Worm (Caenorhabditis elegans) whole organism, mixed stage, embryonic: ENCODE measurements around the gene nex-3.

Experiments
- M03D4.4 ChIP-seq: sonication (generic microtip); optimal IDR thresholded peaks from 2 replicates; lab custom pipeline; 2017; ENCODE audit warnings: mild to moderate bottlenecking, missing genetic modification characterization, missing compliant biosample characterization
- blmp-1 ChIP-seq: fragments of 150-350 bp; optimal IDR thresholded peaks from 2 replicates; lab custom pipeline; 2014; ENCODE audit warnings: missing biosample characterization, missing genetic modification characterization
- ceh-39 ChIP-seq: fragments of 150-350 bp; optimal IDR thresholded peaks from 2 replicates; lab custom pipeline; 2014; ENCODE audit warnings: missing biosample characterization, missing genetic modification characterization
- ceh-43 ChIP-seq: fragments of 200-800 bp; sonication (Bioruptor generic); optimal IDR thresholded peaks from 2 replicates; lab custom pipeline; 2018; ENCODE audit warnings: mild to moderate bottlenecking, missing genetic modification characterization, moderate library complexity, missing compliant biosample characterization
- ceh-83 ChIP-seq: fragments of 200-800 bp; sonication (Bioruptor generic); optimal IDR thresholded peaks from 2 replicates; lab custom pipeline; 2018; ENCODE audit warnings: mild to moderate bottlenecking, missing genetic modification characterization, missing compliant biosample characterization
- ces-1 ChIP-seq: fragments of 150-350 bp; optimal IDR thresholded peaks from 2 replicates; lab custom pipeline; 2014; ENCODE audit warnings: missing biosample characterization, missing genetic modification reagents, missing genetic modification characterization
- drap-1 ChIP-seq: fragments of 200-800 bp; sonication (Bioruptor generic); optimal IDR thresholded peaks from 3 replicates; lab custom pipeline; 2018; ENCODE audit warnings: mild to moderate bottlenecking, missing genetic modification characterization, missing compliant biosample characterization
- elt-1 ChIP-seq: sonication (generic microtip); optimal IDR thresholded peaks from 2 replicates; lab custom pipeline; 2017; ENCODE audit warnings: missing genetic modification characterization, mild to moderate bottlenecking, missing compliant biosample characterization, antibody characterized with exemption, moderate library complexity, borderline replicate concordance; ENCODE audit not compliant: insufficient read depth
- elt-3 ChIP-seq: fragments of 150-350 bp; optimal IDR thresholded peaks from 2 replicates; lab custom pipeline; 2014; ENCODE audit warnings: missing biosample characterization, missing genetic modification characterization
- ham-2 ChIP-seq: fragments of 200-800 bp; sonication (Bioruptor generic); optimal IDR thresholded peaks from 2 replicates; lab custom pipeline; 2018; ENCODE audit warnings: mild to moderate bottlenecking, missing genetic modification characterization, missing compliant biosample characterization
- hlh-1 ChIP-seq: fragments of 150-350 bp; optimal IDR thresholded peaks from 2 replicates; lab custom pipeline; 2014; ENCODE audit warnings: missing biosample characterization, missing genetic modification reagents, missing genetic modification characterization
- lin-32 ChIP-seq: fragments of 200-800 bp; sonication (Bioruptor generic); optimal IDR thresholded peaks from 2 replicates; lab custom pipeline; 2018; ENCODE audit warnings: mild to moderate bottlenecking, missing genetic modification characterization, missing compliant biosample characterization
- lsy-2 ChIP-seq: fragments of 150-350 bp; optimal IDR thresholded peaks from 2 replicates; lab custom pipeline; 2014; ENCODE audit warnings: missing biosample characterization, missing genetic modification characterization
- mab-5 ChIP-seq: fragments of 150-350 bp; optimal IDR thresholded peaks from 2 replicates; lab custom pipeline; 2014; ENCODE audit warnings: missing biosample characterization, missing genetic modification characterization
- mls-2 ChIP-seq: sonication (generic microtip); optimal IDR thresholded peaks from 2 replicates; lab custom pipeline; 2016; ENCODE audit warnings: mild to moderate bottlenecking, missing genetic modification characterization, moderate library complexity, missing compliant biosample characterization
- nhr-2 ChIP-seq: fragments of 150-350 bp; optimal IDR thresholded peaks from 2 replicates; lab custom pipeline; 2014; ENCODE audit warnings: missing biosample characterization, missing genetic modification characterization
- nhr-237 ChIP-seq: fragments of 150-350 bp; optimal IDR thresholded peaks from 2 replicates; lab custom pipeline; 2014; ENCODE audit warnings: missing biosample characterization, missing genetic modification characterization
- nhr-28 ChIP-seq: fragments of 150-350 bp; optimal IDR thresholded peaks from 2 replicates; lab custom pipeline; 2014; ENCODE audit warnings: missing biosample characterization, missing genetic modification characterization
- nhr-76 ChIP-seq: sonication (generic microtip); optimal IDR thresholded peaks from 2 replicates; lab custom pipeline; 2017; ENCODE audit warnings: missing biosample characterization, missing genetic modification characterization
- pha-4 ChIP-seq: fragments of 150-350 bp; optimal IDR thresholded peaks from 2 replicates; lab custom pipeline; 2018; ENCODE audit warnings: missing biosample characterization, missing genetic modification reagents, missing genetic modification characterization
- sem-2 ChIP-seq: fragments of 200-800 bp; sonication (Bioruptor generic); optimal IDR thresholded peaks from 2 replicates; lab custom pipeline; 2018; ENCODE audit warnings: mild to moderate bottlenecking, missing genetic modification characterization, missing compliant biosample characterization
- snpc-4 ChIP-seq: fragments of 150-350 bp; optimal IDR thresholded peaks from 2 replicates; lab custom pipeline; 2014; ENCODE audit warnings: missing biosample characterization, missing genetic modification characterization
- sptf-1 ChIP-seq: sonication (generic microtip); optimal IDR thresholded peaks from 2 replicates; lab custom pipeline; 2017; ENCODE audit warnings: mild to moderate bottlenecking, missing genetic modification characterization, moderate library complexity, missing compliant biosample characterization
- unc-120 ChIP-seq: sonication (generic microtip); optimal IDR thresholded peaks from 2 replicates; lab custom pipeline; 2017; ENCODE audit warnings: missing genetic modification characterization, missing compliant biosample characterization; ENCODE audit not compliant: poor library complexity, severe bottlenecking
- unc-62 ChIP-seq: fragments of 150-350 bp; optimal IDR thresholded peaks from 2 replicates; lab custom pipeline; 2014; ENCODE audit warnings: missing biosample characterization, missing genetic modification reagents, missing genetic modification characterization
- zip-8 ChIP-seq: fragments of 150-350 bp; optimal IDR thresholded peaks from 2 replicates; lab custom pipeline; 2014; ENCODE audit warnings: missing biosample characterization, missing genetic modification characterization
- ztf-11 ChIP-seq: fragments of 150-350 bp; optimal IDR thresholded peaks from 2 replicates; lab custom pipeline; 2014; ENCODE audit warnings: missing biosample characterization, missing genetic modification characterization

The nex-3 gene

DNA sequence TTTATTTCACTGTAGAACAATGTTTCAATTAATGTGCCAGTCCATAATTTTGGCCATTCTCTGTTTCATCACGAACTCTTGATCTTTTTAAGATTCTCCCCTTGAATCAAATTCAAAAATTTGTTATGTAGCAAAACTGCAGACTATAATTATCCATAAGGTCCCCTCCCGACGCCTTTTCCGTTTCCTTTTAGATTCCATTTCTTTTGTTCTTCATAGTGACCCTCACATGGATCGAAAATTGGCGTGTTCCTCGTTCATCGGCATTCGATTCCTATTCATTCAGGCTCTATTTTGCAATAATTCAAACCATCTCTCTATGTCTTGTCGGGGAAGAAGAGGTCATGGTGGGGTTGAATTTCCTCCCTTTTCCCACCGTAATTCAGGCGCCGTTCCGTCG is 2.6 kb downstream of the nex-3 start:
- peak; percentile 96 for TF ChIP-seq ceh-43
- TF ChIP-seq nhr-28 (tag; lab: Kevin White, UChicago), result no peak
- TF ChIP-seq, all 35 proteins: peak for 1

DNA sequence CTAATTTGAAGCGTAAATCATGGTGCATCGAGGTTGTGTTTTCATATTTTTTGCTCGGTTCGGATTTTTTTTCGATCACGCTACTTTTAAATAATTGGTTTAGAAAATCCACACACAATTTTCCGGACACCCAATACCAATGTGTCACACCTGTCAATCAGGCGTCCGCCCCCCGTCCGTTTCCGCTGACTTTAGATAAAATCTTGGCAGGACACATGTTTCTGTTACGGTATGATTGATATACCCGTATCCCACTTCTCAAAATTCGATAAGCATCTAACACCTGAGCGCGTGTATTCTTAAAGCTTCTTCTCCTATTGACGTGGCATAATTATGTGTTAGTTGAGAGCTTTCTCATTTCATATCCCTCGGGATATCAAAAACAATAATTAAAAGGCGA is 6.1 kb downstream of the nex-3 start:
- TF ChIP-seq ces-1, result no peak
- peak; percentile 67 for TF ChIP-seq elt-1 (tag; lab: Kevin White, UChicago)
- TF ChIP-seq ceh-43, result peak; percentile 77
- peak; percentile 80 for TF ChIP-seq unc-62
- peak; percentile 18 for TF ChIP-seq nhr-2

DNA sequence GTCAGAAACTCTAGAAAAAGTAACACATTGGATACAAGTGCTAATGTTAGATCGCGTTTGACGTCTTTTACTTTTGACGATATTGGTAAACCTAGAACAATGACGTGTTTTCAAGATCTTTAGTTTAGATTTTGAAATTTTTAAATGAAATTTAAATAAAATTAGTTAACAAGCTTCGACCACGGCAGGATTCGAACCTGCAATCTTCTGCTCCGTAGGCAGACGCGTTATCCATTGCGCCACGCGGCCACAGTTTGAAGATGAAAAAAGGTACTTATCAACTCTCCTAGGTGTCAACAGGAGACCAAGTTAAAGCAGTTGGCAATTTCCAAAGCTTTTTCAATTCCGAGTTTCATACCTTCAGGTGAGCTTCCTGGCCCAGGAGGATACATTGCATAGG is 7.5 kb downstream of the nex-3 start:
- TF ChIP-seq ceh-43 (no peak), ztf-11 (tag; lab: Kevin White, UChicago) (no peak), blmp-1 (tag; lab: Kevin White, UChicago) (no peak), hlh-1 (tag; lab: Kevin White, UChicago) (no peak), ces-1 (no peak), unc-120 (tag; lab: Kevin White, UChicago) (no peak), nhr-2 (no peak), nhr-76 (tag; lab: Kevin White, UChicago) (no peak), ceh-39 (tag; lab: Kevin White, UChicago) (no peak), pha-4 (no peak), unc-62 (no peak)

DNA sequence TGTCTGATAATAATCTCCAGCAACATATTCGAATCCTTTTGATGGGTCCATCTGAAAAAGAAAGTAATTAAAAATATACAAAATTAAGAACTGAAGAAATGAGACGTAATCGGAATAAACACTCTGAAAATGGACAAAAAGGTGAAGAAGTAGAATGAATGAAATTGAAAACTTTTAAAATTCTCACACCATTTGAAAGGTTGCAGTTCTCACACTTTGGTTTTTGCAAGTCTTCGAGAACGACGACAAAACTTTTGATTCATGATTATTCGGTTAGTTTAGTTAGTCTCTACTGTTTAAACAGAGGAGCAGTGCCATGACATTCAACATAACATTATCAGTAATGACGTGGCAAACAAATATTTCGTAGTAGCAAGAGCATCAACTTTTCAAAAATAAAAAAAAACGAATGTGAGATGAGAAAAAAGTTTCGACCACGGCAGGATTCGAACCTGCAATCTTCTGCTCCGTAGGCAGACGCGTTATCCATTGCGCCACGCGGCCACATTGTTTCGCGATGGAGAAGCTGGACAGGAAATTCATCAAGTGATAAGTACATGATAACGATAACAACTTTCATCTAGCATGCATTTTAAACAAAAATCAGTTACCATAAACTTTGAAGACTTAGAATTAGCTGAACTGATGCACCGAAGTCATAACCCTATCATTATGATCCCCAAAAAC is 8.2 kb downstream of the nex-3 start, which contains the start of gene ceh-43:
TSS of gene ceh-43 (minus strand) at position 51 of the 687 bp plus-strand sequence.
- TF ChIP-seq sptf-1 (tag; lab: Kevin White, UChicago) (no peak), unc-62 (no peak)

DNA sequence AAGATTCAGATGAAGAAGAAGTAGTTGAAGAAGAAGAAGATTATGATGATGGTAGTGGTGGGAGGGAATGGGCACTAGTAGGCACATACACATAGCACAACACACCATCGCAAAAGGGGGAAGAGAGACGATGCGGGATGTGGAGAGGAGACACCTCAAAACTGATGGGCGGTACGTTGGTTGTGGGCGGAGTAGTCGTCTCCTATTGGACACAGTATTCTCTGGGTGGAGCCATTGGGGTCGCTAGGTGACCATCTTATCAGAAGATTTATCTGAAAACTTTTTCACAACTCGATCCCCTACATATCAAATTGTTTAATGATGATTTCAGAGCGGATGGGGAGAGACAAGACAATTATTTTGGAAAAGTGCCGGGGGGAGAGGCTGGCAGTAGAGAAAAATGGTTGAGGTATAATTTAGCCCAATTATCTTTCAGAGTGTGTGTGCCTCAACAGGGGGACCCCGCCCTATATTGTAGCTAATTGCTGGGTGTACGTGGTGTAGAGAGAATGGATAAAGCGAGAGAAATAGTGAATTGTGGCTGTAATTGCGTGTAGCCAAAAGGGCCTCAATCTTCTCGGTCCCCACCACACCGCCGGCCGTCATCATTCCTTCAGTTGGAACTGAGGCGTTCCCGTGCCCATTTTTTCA is 9.0 kb downstream of the nex-3 start:
- TF ChIP-seq sem-2 (GFP tag; lab: Kevin White, UChicago) (no peak), sptf-1 (tag; lab: Kevin White, UChicago) (peak; percentile 39), ceh-83 (no peak), mls-2 (tag; lab: Kevin White, UChicago) (peak; percentile 50), lsy-2 (tag; lab: Kevin White, UChicago) (peak; percentile 71), ham-2 (peak; percentile 44), ceh-43 (peak; percentile 99)
- TF ChIP-seq, all 35 proteins: peak for 5

DNA sequence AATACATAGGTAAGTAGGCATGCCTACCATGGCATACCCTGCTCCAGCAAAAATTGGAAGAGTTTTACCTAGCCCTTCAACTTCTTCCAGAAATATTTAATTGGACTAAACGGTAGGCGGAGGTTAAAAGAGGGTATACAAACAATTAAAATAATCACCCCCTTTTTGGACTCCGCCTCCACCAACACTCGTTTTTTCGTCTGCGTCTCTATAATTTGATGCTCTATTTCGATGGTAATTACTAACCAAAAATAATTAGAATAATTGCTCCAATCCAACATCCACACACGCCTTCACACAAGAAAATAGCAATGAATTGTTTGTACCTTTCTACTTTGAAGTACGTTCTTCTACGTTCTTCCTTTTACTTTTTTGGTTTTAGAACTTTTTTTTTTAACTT is 10.9 kb downstream of the nex-3 start:
- TF ChIP-seq ces-1 (no peak), lsy-2 (tag; lab: Kevin White, UChicago) (no peak), unc-120 (tag; lab: Kevin White, UChicago) (no peak), mls-2 (tag; lab: Kevin White, UChicago) (peak; percentile 30), ceh-43 (peak; percentile 99), hlh-1 (tag; lab: Kevin White, UChicago) (no peak)

DNA sequence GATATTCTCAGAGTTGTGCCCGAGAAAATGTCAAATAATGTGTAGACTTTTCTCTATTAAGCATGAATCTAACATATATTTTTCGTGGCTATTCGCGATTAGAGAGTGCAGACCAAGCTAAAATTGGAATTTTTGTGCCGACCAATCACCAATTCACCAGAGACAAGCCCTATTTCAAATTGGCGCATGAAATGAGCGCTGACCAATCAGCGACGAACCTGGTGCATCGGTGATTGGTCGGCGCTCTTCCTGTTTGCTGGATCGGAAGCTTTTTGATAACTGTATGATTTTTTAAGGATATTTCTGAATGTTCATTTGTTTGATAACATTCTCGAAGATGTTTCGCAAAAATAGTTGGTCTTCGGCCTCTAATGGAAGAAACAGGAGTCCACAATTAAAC is 11.4 kb downstream of the nex-3 start:
- no peak for TF ChIP-seq ham-2

DNA sequence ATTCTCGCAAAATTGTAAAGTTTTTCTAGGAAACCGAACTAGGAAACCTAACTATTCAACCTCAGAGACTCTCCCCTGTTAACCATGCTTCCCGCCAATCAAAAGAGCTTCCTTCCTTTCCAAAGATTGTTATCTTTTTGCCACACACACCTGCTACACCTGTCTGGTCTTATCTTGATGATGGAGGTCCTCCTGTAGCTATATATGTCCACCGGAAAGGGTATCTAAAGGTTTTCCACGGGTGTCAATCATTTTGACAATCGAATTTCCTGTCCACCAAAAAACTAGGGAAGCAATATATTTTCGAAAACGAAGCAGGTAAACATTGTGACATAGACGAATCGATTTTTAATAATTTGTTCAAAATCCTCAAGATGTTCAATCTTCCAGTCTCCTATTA is 11.9 kb downstream of the nex-3 start:
- TF ChIP-seq elt-3 (no peak), lin-32 (GFP tag; lab: Kevin White, UChicago) (no peak), nhr-237 (no peak), elt-1 (tag; lab: Kevin White, UChicago) (peak; percentile 93), M03D4.4 (tag; lab: Kevin White, UChicago) (no peak), zip-8 (tag; lab: Kevin White, UChicago) (no peak), hlh-1 (tag; lab: Kevin White, UChicago) (no peak), nhr-2 (peak; percentile 34), nhr-76 (tag; lab: Kevin White, UChicago) (no peak), drap-1 (GFP tag; lab: Kevin White, UChicago) (no peak), snpc-4 (tag; lab: Kevin White, UChicago) (no peak), ham-2 (no peak), unc-62 (peak; percentile 82), lsy-2 (tag; lab: Kevin White, UChicago) (no peak), mab-5 (tag; lab: Kevin White, UChicago) (no peak)
